Fruit fly (Drosophila melanogaster) whole organism, wandering third instar larva: ENCODE data around the gene Act88F.
A peak's percentile ranks its signal among the peaks of the same experiment; 100 is the strongest.

ENCODE experiments used
- Abd-B ChIP-seq: fragments of >200 bp; optimal IDR thresholded peaks from 2 replicates; lab custom pipeline; 2017; ENCODE audit warnings: missing biosample characterization, missing genetic modification characterization
- CG32264 ChIP-seq: fragments of 200-800 bp; sonication (Bioruptor generic); optimal IDR thresholded peaks from 2 replicates; lab custom pipeline; 2016; ENCODE audit warnings: missing biosample characterization, missing genetic modification characterization
- CG9705 ChIP-seq: fragments of 200-800 bp; sonication (Bioruptor generic); optimal IDR thresholded peaks from 2 replicates; lab custom pipeline; 2018; ENCODE audit warnings: missing biosample characterization, mild to moderate bottlenecking, missing genetic modification characterization
- Dfd ChIP-seq: fragments of >200 bp; optimal IDR thresholded peaks from 2 replicates; lab custom pipeline; 2017; ENCODE audit warnings: missing biosample characterization, missing genetic modification characterization
- HLH106 ChIP-seq: fragments of 200-800 bp; optimal IDR thresholded peaks from 3 replicates; lab custom pipeline; 2019; ENCODE audit warnings: missing biosample characterization, mild to moderate bottlenecking, missing genetic modification characterization, moderate library complexity
- Hr78 ChIP-seq: fragments of >200 bp; optimal IDR thresholded peaks from 2 replicates; lab custom pipeline; 2017; ENCODE audit warnings: missing biosample characterization, missing genetic modification characterization
- h ChIP-seq: fragments of 200-800 bp; sonication (Bioruptor generic); optimal IDR thresholded peaks from 3 replicates; lab custom pipeline; 2016; ENCODE audit warnings: missing biosample characterization, mild to moderate bottlenecking, missing genetic modification characterization
- rgr ChIP-seq: fragments of 200-800 bp; sonication (Bioruptor generic); optimal IDR thresholded peaks from 3 replicates; lab custom pipeline; 2016; ENCODE audit warnings: missing biosample characterization, mild to moderate bottlenecking, missing genetic modification characterization
- sage ChIP-seq: fragments of 200-800 bp; sonication (Bioruptor generic); optimal IDR thresholded peaks from 2 replicates; lab custom pipeline; 2016; ENCODE audit warnings: missing biosample characterization, mild to moderate bottlenecking, missing genetic modification characterization
- tai ChIP-seq: sonication (Bioruptor generic); optimal IDR thresholded peaks from 2 replicates; lab custom pipeline; 2016; ENCODE audit warnings: missing biosample characterization, missing genetic modification characterization
- usp ChIP-seq: fragments of >200 bp; optimal IDR thresholded peaks from 2 replicates; lab custom pipeline; 2017; ENCODE audit warnings: missing biosample characterization, missing genetic modification characterization

- no peak for TF ChIP-seq usp (GFP tag; lab: Kevin White, UChicago)
- TF ChIP-seq tai: no peak
- no peak for TF ChIP-seq Hr78 (GFP tag; lab: Kevin White, UChicago)
- TF ChIP-seq CG9705 (GFP tag; lab: Kevin White, UChicago): no peak
- TF ChIP-seq rgr (GFP tag; lab: Kevin White, UChicago): no peak
- TF ChIP-seq Dfd: peak; percentile 69
- no peak for TF ChIP-seq sage (GFP tag; lab: Kevin White, UChicago)
- TF ChIP-seq Abd-B (GFP tag; lab: Kevin White, UChicago): no peak
- TF ChIP-seq HLH106 (tag; lab: Kevin White, UChicago): no peak
- TF ChIP-seq h (GFP tag; lab: Kevin White, UChicago): no peak
- TF ChIP-seq CG32264 (GFP tag; lab: Kevin White, UChicago): no peak
Measured at dm6 chr3R:15417761-15418754, 21.7 kb upstream of the Act88F start.
